Fruit fly (Drosophila melanogaster) whole organism, embryonic: ENCODE results near the gene wda.
A peak's percentile ranks its signal among the peaks of the same experiment; 100 is the strongest.

Experiments
- BEAF-32 ChIP-seq: fragments of 200-800 bp; sonication (Bioruptor generic); optimal IDR thresholded peaks from 3 replicates; lab custom pipeline; 2017; ENCODE audit warnings: missing biosample characterization, missing genetic modification characterization, mild to moderate bottlenecking, moderate library complexity, missing genetic modification reagents
- Blimp-1 ChIP-seq: fragments of 200-800 bp; sonication (Bioruptor generic); optimal IDR thresholded peaks from 3 replicates; lab custom pipeline; 2018; ENCODE audit warnings: missing biosample characterization, missing genetic modification characterization, mild to moderate bottlenecking, moderate library complexity, missing genetic modification reagents
- CG10979 ChIP-seq: fragments of 200-800 bp; sonication (Bioruptor generic); optimal IDR thresholded peaks from 2 replicates; lab custom pipeline; 2018; ENCODE audit warnings: missing biosample characterization, mild to moderate bottlenecking, missing genetic modification characterization, moderate library complexity
- CG11560 ChIP-seq: fragments of 200-800 bp; sonication (Bioruptor generic); IDR thresholded peaks from 3 replicates; pipeline ENCODE4 v1.3.6; 2022; ENCODE audit warnings: missing biosample characterization, missing genetic modification characterization
- CG1233 ChIP-seq: fragments of 200-800 bp; sonication (Bioruptor generic); optimal IDR thresholded peaks from 4 replicates; lab custom pipeline; 2018; ENCODE audit warnings: missing biosample characterization, mild to moderate bottlenecking, missing genetic modification characterization
- CG15269 ChIP-seq: fragments of 200-800 bp; sonication (Bioruptor generic); optimal IDR thresholded peaks from 2 replicates; lab custom pipeline; 2018; ENCODE audit warnings: missing biosample characterization, mild to moderate bottlenecking, missing genetic modification characterization, moderate library complexity
- CG15601 ChIP-seq: fragments of 200-800 bp; sonication (Bioruptor generic); optimal IDR thresholded peaks from 3 replicates; lab custom pipeline; 2019; ENCODE audit warnings: missing biosample characterization, mild to moderate bottlenecking, missing genetic modification characterization, moderate library complexity
- CG1603 ChIP-seq: fragments of 200-800 bp; sonication (Bioruptor generic); optimal IDR thresholded peaks from 2 replicates; lab custom pipeline; 2019; ENCODE audit warnings: missing biosample characterization, mild to moderate bottlenecking, missing genetic modification characterization, moderate library complexity
- CG17568 ChIP-seq: fragments of 200-800 bp; sonication (Bioruptor generic); optimal IDR thresholded peaks from 2 replicates; lab custom pipeline; 2018; ENCODE audit warnings: missing biosample characterization, mild to moderate bottlenecking, missing genetic modification characterization, moderate library complexity
- CG2116 ChIP-seq: fragments of 200-800 bp; sonication (Bioruptor generic); optimal IDR thresholded peaks from 3 replicates; lab custom pipeline; 2018; ENCODE audit warnings: missing biosample characterization, mild to moderate bottlenecking, missing genetic modification characterization
- CG2129 ChIP-seq: fragments of 200-800 bp; sonication (Bioruptor generic); IDR thresholded peaks from 2 replicates; pipeline ENCODE4 v1.3.6; 2022; ENCODE audit warnings: missing biosample characterization, missing genetic modification characterization; ENCODE audit not compliant: partially characterized antibody
- CG2875 ChIP-seq: fragments of 200-800 bp; sonication (Bioruptor generic); optimal IDR thresholded peaks from 2 replicates; lab custom pipeline; 2017; ENCODE audit warnings: missing biosample characterization, mild to moderate bottlenecking, missing genetic modification characterization, missing genetic modification reagents
- CG31365 ChIP-seq: fragments of 200-800 bp; sonication (Bioruptor generic); optimal IDR thresholded peaks from 2 replicates; lab custom pipeline; 2018; ENCODE audit warnings: missing biosample characterization, mild to moderate bottlenecking, missing genetic modification characterization
- CG4820 ChIP-seq: fragments of 200-800 bp; sonication (Bioruptor generic); optimal IDR thresholded peaks from 3 replicates; lab custom pipeline; 2016; ENCODE audit warnings: missing biosample characterization, missing genetic modification characterization
- CG6175 ChIP-seq: fragments of 200-800 bp; sonication (Bioruptor generic); IDR thresholded peaks from 3 replicates; pipeline ENCODE4 v1.3.6; 2022; ENCODE audit warnings: missing biosample characterization, missing genetic modification characterization
- CG6254 ChIP-seq: fragments of 200-800 bp; sonication (Bioruptor generic); optimal IDR thresholded peaks from 3 replicates; lab custom pipeline; 2017; ENCODE audit warnings: mild to moderate bottlenecking, missing biosample characterization, missing genetic modification reagents, missing genetic modification characterization
- CG7372 ChIP-seq: fragments of 200-800 bp; sonication (Bioruptor generic); IDR thresholded peaks from 2 replicates; pipeline ENCODE4 v1.3.6; 2022; ENCODE audit warnings: missing biosample characterization, missing genetic modification characterization
- CG9797 ChIP-seq: fragments of 200-800 bp; sonication (Bioruptor generic); optimal IDR thresholded peaks from 3 replicates; lab custom pipeline; 2018; ENCODE audit warnings: missing biosample characterization, mild to moderate bottlenecking, missing genetic modification characterization
- Camta ChIP-seq: fragments of 200-800 bp; sonication (Bioruptor generic); optimal IDR thresholded peaks from 2 replicates; lab custom pipeline; 2016; ENCODE audit warnings: missing biosample characterization, missing genetic modification characterization
- D ChIP-seq, 2 experiments: fragments of 200-800 bp in 1 of 2; fragments of >200 bp in 1 of 2; sonication (Bioruptor generic) in 1 of 2; optimal IDR thresholded peaks; 2 replicates in 1 of 2; 3 replicates in 1 of 2; lab custom pipeline; 2017; ENCODE audit warnings: mild to moderate bottlenecking in 1 of 2, missing biosample characterization in 1 of 2, missing genetic modification characterization in 1 of 2, missing genetic modification reagents in 1 of 2
- HLH54F ChIP-seq: fragments of 200-800 bp; sonication (Bioruptor generic); optimal IDR thresholded peaks from 3 replicates; lab custom pipeline; 2016; ENCODE audit warnings: missing biosample characterization, missing genetic modification characterization
- Jarid2 ChIP-seq: fragments of 200-800 bp; sonication (Bioruptor generic); optimal IDR thresholded peaks from 3 replicates; lab custom pipeline; 2017; ENCODE audit warnings: mild to moderate bottlenecking, missing biosample characterization, missing genetic modification reagents, missing genetic modification characterization
- Lpt ChIP-seq: fragments of >200 bp; optimal IDR thresholded peaks from 2 replicates; lab custom pipeline; 2018; ENCODE audit warnings: missing biosample characterization, missing genetic modification characterization
- MESR4 ChIP-seq: fragments of 200-800 bp; sonication (Bioruptor generic); optimal IDR thresholded peaks from 2 replicates; lab custom pipeline; 2018; ENCODE audit warnings: missing biosample characterization, mild to moderate bottlenecking, missing genetic modification characterization, moderate library complexity
- NC2α ChIP-seq: fragments of 200-800 bp; sonication (Bioruptor generic); optimal IDR thresholded peaks from 2 replicates; lab custom pipeline; 2016; ENCODE audit warnings: missing biosample characterization, missing genetic modification characterization
- NC2β ChIP-seq: fragments of 200-800 bp; sonication (Bioruptor generic); optimal IDR thresholded peaks from 2 replicates; lab custom pipeline; 2016; ENCODE audit warnings: missing biosample characterization, missing genetic modification characterization
- Nf-YA ChIP-seq: fragments of 200-800 bp; sonication (Bioruptor generic); IDR thresholded peaks from 2 replicates; pipeline ENCODE4 v1.3.6; 2022; ENCODE audit warnings: missing biosample characterization, missing genetic modification characterization
- Taf1 ChIP-seq: fragments of 200-800 bp; sonication (Bioruptor generic); IDR thresholded peaks from 2 replicates; pipeline ENCODE4 v1.3.6; 2022; ENCODE audit warnings: missing biosample characterization, missing genetic modification characterization
- Tbp ChIP-seq: fragments of >200 bp; optimal IDR thresholded peaks from 2 replicates; lab custom pipeline; 2018; ENCODE audit warnings: missing biosample characterization, missing genetic modification characterization
- Usf ChIP-seq: fragments of 200-800 bp; sonication (Bioruptor generic); optimal IDR thresholded peaks from 2 replicates; lab custom pipeline; 2017; ENCODE audit warnings: missing genotype, missing biosample characterization, missing genetic modification characterization
- Xrp1 ChIP-seq: fragments of 200-800 bp; sonication (Bioruptor generic); IDR thresholded peaks from 2 replicates; pipeline ENCODE4 v1.3.6; 2022; ENCODE audit warnings: missing biosample characterization, missing genetic modification characterization
- cas ChIP-seq: fragments of 200-800 bp; sonication (Bioruptor generic); IDR thresholded peaks from 2 replicates; pipeline ENCODE4 v1.3.6; 2022; ENCODE audit warnings: missing biosample characterization, missing genetic modification characterization
- cato ChIP-seq: fragments of 200-800 bp; sonication (Bioruptor generic); optimal IDR thresholded peaks from 2 replicates; lab custom pipeline; 2016; ENCODE audit warnings: missing biosample characterization, missing genetic modification characterization, borderline replicate concordance
- chif ChIP-seq, 2 experiments: fragments of 200-800 bp; sonication (Bioruptor generic); optimal IDR thresholded peaks; 3 replicates each; lab custom pipeline; 2016; ENCODE audit warnings: missing biosample characterization in 2 of 2, missing genetic modification characterization in 2 of 2
- crol ChIP-seq: fragments of 200-800 bp; sonication (Bioruptor generic); IDR thresholded peaks from 2 replicates; pipeline ENCODE4 v1.3.6; 2022; ENCODE audit warnings: missing biosample characterization, missing genetic modification characterization
- danr ChIP-seq: fragments of 200-800 bp; sonication (Bioruptor generic); IDR thresholded peaks from 2 replicates; pipeline ENCODE4 v1.3.6; 2022; ENCODE audit warnings: missing biosample characterization, missing genetic modification characterization
- gcm ChIP-seq: fragments of 200-800 bp; sonication (Bioruptor generic); optimal IDR thresholded peaks from 2 replicates; lab custom pipeline; 2019; ENCODE audit warnings: missing biosample characterization, mild to moderate bottlenecking, missing genetic modification characterization, moderate library complexity
- gcm2 ChIP-seq: fragments of 200-800 bp; sonication (Bioruptor generic); optimal IDR thresholded peaks from 2 replicates; lab custom pipeline; 2016; ENCODE audit warnings: missing biosample characterization, missing genetic modification characterization
- hbn ChIP-seq: fragments of 200-800 bp; sonication (Bioruptor generic); IDR thresholded peaks from 2 replicates; pipeline ENCODE4 v1.3.6; 2022; ENCODE audit warnings: missing biosample characterization, missing genetic modification characterization; ENCODE audit not compliant: partially characterized antibody
- kah ChIP-seq: fragments of 200-800 bp; sonication (Bioruptor generic); optimal IDR thresholded peaks from 2 replicates; lab custom pipeline; 2018; ENCODE audit warnings: missing biosample characterization, mild to moderate bottlenecking, missing genetic modification characterization
- nerfin-1 ChIP-seq: fragments of 200-800 bp; sonication (Bioruptor generic); optimal IDR thresholded peaks from 3 replicates; lab custom pipeline; 2019; ENCODE audit warnings: missing biosample characterization, mild to moderate bottlenecking, missing genetic modification characterization, moderate library complexity
- pho ChIP-seq: fragments of 200-800 bp; sonication (Bioruptor generic); optimal IDR thresholded peaks from 2 replicates; lab custom pipeline; 2016; ENCODE audit warnings: missing biosample characterization, missing genetic modification characterization
- sens-2 ChIP-seq: fragments of 200-800 bp; sonication (Bioruptor generic); IDR thresholded peaks from 2 replicates; pipeline ENCODE4 v1.3.6; 2022; ENCODE audit warnings: missing biosample characterization, missing genetic modification characterization
- shn ChIP-seq: fragments of 200-800 bp; sonication (Bioruptor generic); optimal IDR thresholded peaks from 3 replicates; lab custom pipeline; 2016; ENCODE audit warnings: missing biosample characterization, missing genetic modification characterization
- sim ChIP-seq: fragments of 200-800 bp; sonication (Bioruptor generic); IDR thresholded peaks from 2 replicates; pipeline ENCODE4 v1.3.6; 2022; ENCODE audit warnings: missing biosample characterization, missing genetic modification characterization
- sima ChIP-seq: fragments of 200-800 bp; sonication (Bioruptor generic); optimal IDR thresholded peaks from 2 replicates; lab custom pipeline; 2016; ENCODE audit warnings: missing biosample characterization, missing genetic modification characterization
- sqz ChIP-seq: fragments of 200-800 bp; sonication (Bioruptor generic); optimal IDR thresholded peaks from 3 replicates; lab custom pipeline; 2018; ENCODE audit warnings: missing biosample characterization, mild to moderate bottlenecking, missing genetic modification characterization
- tgo ChIP-seq: fragments of 200-800 bp; sonication (Bioruptor generic); IDR thresholded peaks from 3 replicates; pipeline ENCODE4 v1.3.6; 2022; ENCODE audit warnings: missing biosample characterization, missing genetic modification characterization
- unc-4 ChIP-seq: fragments of 200-800 bp; sonication (Bioruptor generic); IDR thresholded peaks from 2 replicates; pipeline ENCODE4 v1.3.6; 2022; ENCODE audit warnings: missing biosample characterization, missing genetic modification characterization; ENCODE audit not compliant: partially characterized antibody
- vnd ChIP-seq: fragments of 200-800 bp; sonication (Bioruptor generic); IDR thresholded peaks from 3 replicates; pipeline ENCODE4 v1.3.6; 2022; ENCODE audit warnings: missing biosample characterization, missing genetic modification characterization; ENCODE audit not compliant: partially characterized antibody

wda gene

dm6 chr3R:23211745-23212254, 46.1 kb downstream of the wda start (continued):
- no peak; the same call in 1 of the 2 replicates for TF ChIP-seq Nf-YA
- no peak for TF ChIP-seq CG2129 (GFP tag; lab: Robert Waterston, UW)
- peak; percentile 11 for TF ChIP-seq shn (GFP tag; lab: Kevin White, UChicago)
- TF ChIP-seq CG6175 (GFP tag; lab: Robert Waterston, UW) = no peak
- TF ChIP-seq sens-2 = no peak
- TF ChIP-seq unc-4 = no peak
- TF ChIP-seq chif (GFP tag; optimal IDR thresholded peaks at IDR 0.05; lab: Kevin White, UChicago) = peak; percentile 39 to 48
- TF ChIP-seq BEAF-32 (GFP tag; lab: Kevin White, UChicago) = no peak
- peak; percentile 35 for TF ChIP-seq gcm (GFP tag; lab: Kevin White, UChicago)
- TF ChIP-seq D (optimal IDR thresholded peaks at IDR 0.05; lab: Kevin White, UChicago) = no peak
- TF ChIP-seq D (GFP tag; optimal IDR thresholded peaks at IDR 0.05; lab: Kevin White, UChicago) = peak; percentile 57
- TF ChIP-seq CG10979 (tag; lab: Kevin White, UChicago) = peak; percentile 71
- no peak for TF ChIP-seq danr (GFP tag; lab: Robert Waterston, UW)
- no peak for TF ChIP-seq kah
- TF ChIP-seq pho (GFP tag; lab: Kevin White, UChicago) = peak; percentile 4
- no peak for TF ChIP-seq Lpt (GFP tag; lab: Kevin White, UChicago)
- TF ChIP-seq nerfin-1 = peak; percentile 42
- TF ChIP-seq gcm2 (GFP tag; lab: Kevin White, UChicago) = no peak
- TF ChIP-seq CG6254 (GFP tag; lab: Kevin White, UChicago) = peak; percentile 53
- peak; percentile 60 for TF ChIP-seq Blimp-1 (GFP tag; lab: Kevin White, UChicago)
- TF ChIP-seq hbn = no peak
- TF ChIP-seq CG11560 (tag; lab: Robert Waterston, UW) = no peak; the same call in 2 of the 3 replicates
- no peak for TF ChIP-seq crol
- TF ChIP-seq sima (GFP tag; lab: Kevin White, UChicago) = no peak
- TF ChIP-seq NC2α (GFP tag; lab: Kevin White, UChicago) = no peak
- TF ChIP-seq NC2β (GFP tag; lab: Kevin White, UChicago) = no peak
- TF ChIP-seq cas (GFP tag; lab: Robert Waterston, UW) = no peak
- no peak for TF ChIP-seq sim (GFP tag; lab: Robert Waterston, UW)
- no peak for TF ChIP-seq Tbp (GFP tag; lab: Kevin White, UChicago)
- TF ChIP-seq tgo = peak; percentile 61
- TF ChIP-seq Taf1 (GFP tag; lab: Robert Waterston, UW) = no peak
- TF ChIP-seq CG7372 = no peak
- peak; percentile 26 for TF ChIP-seq Jarid2 (GFP tag; lab: Kevin White, UChicago)
- peak; percentile 18 for TF ChIP-seq CG1603
- peak; percentile 12 for TF ChIP-seq sqz (GFP tag; lab: Kevin White, UChicago)
- peak; percentile 41 for TF ChIP-seq Camta
- TF ChIP-seq CG17568 (GFP tag; lab: Kevin White, UChicago) = no peak
- TF ChIP-seq HLH54F = peak; percentile 7
- TF ChIP-seq CG9797 (GFP tag; lab: Kevin White, UChicago) = no peak
- TF ChIP-seq CG15269 (tag; lab: Kevin White, UChicago) = peak; percentile 46
- peak; percentile 60; the same call in 1 of the 2 replicates for TF ChIP-seq Xrp1 (GFP tag; lab: Robert Waterston, UW)
- no peak for TF ChIP-seq CG2875 (GFP tag; lab: Kevin White, UChicago)
- peak; percentile 9 for TF ChIP-seq CG1233
- TF ChIP-seq CG2116 (GFP tag; lab: Kevin White, UChicago) = no peak
- no peak for TF ChIP-seq vnd (GFP tag; lab: Robert Waterston, UW)
- no peak for TF ChIP-seq Usf
- peak; percentile 51 for TF ChIP-seq CG15601
- peak; percentile 27 for TF ChIP-seq CG4820 (GFP tag; lab: Kevin White, UChicago)
- TF ChIP-seq CG31365 (tag; lab: Kevin White, UChicago) = no peak
- no peak for TF ChIP-seq MESR4 (GFP tag; lab: Kevin White, UChicago)
- no peak for TF ChIP-seq cato
